Fruit fly (Drosophila melanogaster) whole organism, wandering third instar larva: ENCODE results near the gene CG32170.

Experiments
- Abd-B ChIP-seq: fragments of >200 bp; optimal IDR thresholded peaks from 2 replicates; lab custom pipeline; 2017; ENCODE audit warnings: missing biosample characterization, missing genetic modification characterization
- CG32264 ChIP-seq: fragments of 200-800 bp; sonication (Bioruptor generic); optimal IDR thresholded peaks from 2 replicates; lab custom pipeline; 2016; ENCODE audit warnings: missing biosample characterization, missing genetic modification characterization
- CG9705 ChIP-seq: fragments of 200-800 bp; sonication (Bioruptor generic); optimal IDR thresholded peaks from 2 replicates; lab custom pipeline; 2018; ENCODE audit warnings: missing biosample characterization, mild to moderate bottlenecking, missing genetic modification characterization
- CrebA ChIP-seq: fragments of 200-800 bp; sonication (Bioruptor generic); optimal IDR thresholded peaks from 2 replicates; lab custom pipeline; 2016; ENCODE audit warnings: missing biosample characterization, mild to moderate bottlenecking, missing genetic modification characterization, borderline replicate concordance
- Dfd ChIP-seq: fragments of >200 bp; optimal IDR thresholded peaks from 2 replicates; lab custom pipeline; 2017; ENCODE audit warnings: missing biosample characterization, missing genetic modification characterization
- Dif ChIP-seq: fragments of 200-275, 200-300 bp; sonication (Bioruptor generic); optimal IDR thresholded peaks from 2 replicates; lab custom pipeline; 2018; ENCODE audit warnings: missing biosample characterization, missing genetic modification characterization; ENCODE audit not compliant: partially characterized antibody
- GATAd ChIP-seq: sonication (Bioruptor generic); optimal IDR thresholded peaks from 2 replicates; lab custom pipeline; 2016; ENCODE audit warnings: missing biosample characterization, missing genetic modification characterization
- HLH106 ChIP-seq: fragments of 200-800 bp; optimal IDR thresholded peaks from 3 replicates; lab custom pipeline; 2019; ENCODE audit warnings: missing biosample characterization, mild to moderate bottlenecking, missing genetic modification characterization, moderate library complexity
- Hr78 ChIP-seq: fragments of >200 bp; optimal IDR thresholded peaks from 2 replicates; lab custom pipeline; 2017; ENCODE audit warnings: missing biosample characterization, missing genetic modification characterization
- Jra ChIP-seq: sonication (Bioruptor generic); optimal IDR thresholded peaks from 2 replicates; lab custom pipeline; 2016; ENCODE audit warnings: missing biosample characterization, missing genetic modification characterization
- Mio ChIP-seq: sonication (Bioruptor generic); optimal IDR thresholded peaks from 2 replicates; lab custom pipeline; 2016; ENCODE audit warnings: missing biosample characterization, missing genetic modification characterization
- Myc ChIP-seq: fragments of >200 bp; optimal IDR thresholded peaks from 2 replicates; lab custom pipeline; 2017
- N ChIP-seq: fragments of >200 bp; optimal IDR thresholded peaks from 2 replicates; lab custom pipeline; 2018; ENCODE audit warnings: missing biosample characterization, missing external identifiers, missing genetic modification characterization
- OdsH ChIP-seq: fragments of 200-800 bp; sonication (Bioruptor generic); optimal IDR thresholded peaks from 2 replicates; lab custom pipeline; 2016; ENCODE audit warnings: missing biosample characterization, mild to moderate bottlenecking, missing genetic modification characterization
- Rel ChIP-seq, 2 experiments: fragments of 200-800 bp; sonication (Bioruptor generic) in 1 of 2; optimal IDR thresholded peaks; 2 replicates in 1 of 2; 3 replicates in 1 of 2; lab custom pipeline; 2016 to 2019; ENCODE audit warnings: mild to moderate bottlenecking in 2 of 2, missing biosample characterization in 2 of 2, missing genetic modification characterization in 2 of 2, moderate library complexity in 1 of 2
- Sp1 ChIP-seq: fragments of 200-800 bp; sonication (Bioruptor generic); optimal IDR thresholded peaks from 3 replicates; lab custom pipeline; 2019; ENCODE audit warnings: missing biosample characterization, mild to moderate bottlenecking, missing genetic modification characterization, moderate library complexity
- Vsx2 ChIP-seq: fragments of 200-300, 225-300 bp; sonication (Bioruptor generic); optimal IDR thresholded peaks from 2 replicates; lab custom pipeline; 2018; ENCODE audit warnings: missing biosample characterization, missing genetic modification characterization; ENCODE audit not compliant: partially characterized antibody
- br ChIP-seq: fragments of 200-800 bp; sonication (Bioruptor generic); optimal IDR thresholded peaks from 2 replicates; lab custom pipeline; 2016; ENCODE audit warnings: missing biosample characterization, missing genetic modification characterization
- brk ChIP-seq: fragments of 200-800 bp; sonication (Bioruptor generic); optimal IDR thresholded peaks from 2 replicates; lab custom pipeline; 2016; ENCODE audit warnings: missing biosample characterization, mild to moderate bottlenecking, missing genetic modification characterization
- dl ChIP-seq, 2 experiments: fragments of 175-275, 200-275 bp in 1 of 2; fragments of 200-275 bp in 1 of 2; sonication (Bioruptor generic); optimal IDR thresholded peaks; lab custom pipeline; 2018; ENCODE audit warnings: mild to moderate bottlenecking in 2 of 2, missing biosample characterization in 2 of 2, missing genetic modification characterization in 2 of 2, moderate library complexity in 2 of 2; ENCODE audit not compliant: partially characterized antibody in 2 of 2, insufficient read depth in 1 of 2
- dmrt93B ChIP-seq: fragments of 200-800 bp; sonication (Bioruptor generic); optimal IDR thresholded peaks from 2 replicates; lab custom pipeline; 2018; ENCODE audit warnings: missing biosample characterization, mild to moderate bottlenecking, missing genetic modification characterization
- dsf ChIP-seq: sonication (Bioruptor generic); optimal IDR thresholded peaks from 2 replicates; lab custom pipeline; 2016; ENCODE audit warnings: missing biosample characterization, missing genetic modification characterization, borderline replicate concordance
- ey ChIP-seq: fragments of 200-800 bp; sonication (Bioruptor generic); optimal IDR thresholded peaks from 2 replicates; lab custom pipeline; 2016; ENCODE audit warnings: missing biosample characterization, missing genetic modification characterization
- foxo ChIP-seq, 2 experiments: fragments of 200-800 bp; sonication (Bioruptor generic); optimal IDR thresholded peaks; 2 replicates in 1 of 2; 3 replicates in 1 of 2; lab custom pipeline; 2016 to 2017; ENCODE audit warnings: missing biosample characterization in 2 of 2, missing genetic modification characterization in 2 of 2
- fru ChIP-seq: fragments of 200-800 bp; sonication (Bioruptor generic); optimal IDR thresholded peaks from 3 replicates; lab custom pipeline; 2016; ENCODE audit warnings: missing biosample characterization, mild to moderate bottlenecking, missing genetic modification characterization
- h ChIP-seq: fragments of 200-800 bp; sonication (Bioruptor generic); optimal IDR thresholded peaks from 3 replicates; lab custom pipeline; 2016; ENCODE audit warnings: missing biosample characterization, mild to moderate bottlenecking, missing genetic modification characterization
- jim ChIP-seq: fragments of 175-275, 200-325 bp; sonication (Bioruptor generic); optimal IDR thresholded peaks from 2 replicates; lab custom pipeline; 2016; ENCODE audit warnings: missing biosample characterization, mild to moderate bottlenecking, missing genetic modification characterization
- pan ChIP-seq: fragments of >200 bp; optimal IDR thresholded peaks from 2 replicates; lab custom pipeline; 2017
- psq ChIP-seq: fragments of 200-800 bp; sonication (Bioruptor generic); optimal IDR thresholded peaks from 3 replicates; lab custom pipeline; 2017; ENCODE audit warnings: missing biosample characterization, mild to moderate bottlenecking, missing genetic modification characterization, moderate library complexity
- rgr ChIP-seq: fragments of 200-800 bp; sonication (Bioruptor generic); optimal IDR thresholded peaks from 3 replicates; lab custom pipeline; 2016; ENCODE audit warnings: missing biosample characterization, mild to moderate bottlenecking, missing genetic modification characterization
- sv ChIP-seq: fragments of 200-800 bp; sonication (Bioruptor generic); optimal IDR thresholded peaks from 3 replicates; lab custom pipeline; 2016; ENCODE audit warnings: missing biosample characterization, missing genetic modification characterization
- tai ChIP-seq: sonication (Bioruptor generic); optimal IDR thresholded peaks from 2 replicates; lab custom pipeline; 2016; ENCODE audit warnings: missing biosample characterization, missing genetic modification characterization
- usp ChIP-seq: fragments of >200 bp; optimal IDR thresholded peaks from 2 replicates; lab custom pipeline; 2017; ENCODE audit warnings: missing biosample characterization, missing genetic modification characterization
- woc ChIP-seq: sonication (Bioruptor generic); optimal IDR thresholded peaks from 2 replicates; lab custom pipeline; 2016; ENCODE audit warnings: missing biosample characterization, mild to moderate bottlenecking, missing genetic modification characterization

Gene CG32170

dm6 chr3L:16858780-16859179, 18.3 kb upstream of the CG32170 start, which contains the start of gene sinah:
sinah (plus strand) TSS chr3L:16859080.
- TF ChIP-seq br (GFP tag; lab: Kevin White, UChicago) (no peak), Jra (GFP tag; lab: Kevin White, UChicago) (no peak), foxo (GFP tag; optimal IDR thresholded peaks at IDR 0.05; lab: Kevin White, UChicago) (no peak), dmrt93B (GFP tag; lab: Kevin White, UChicago) (no peak), OdsH (no peak), sv (GFP tag; lab: Kevin White, UChicago) (no peak), Hr78 (GFP tag; lab: Kevin White, UChicago) (no peak)
- TF ChIP-seq, all 38 proteins: peak for 0

- TF ChIP-seq woc (GFP tag; lab: Kevin White, UChicago) = no peak
- no peak for TF ChIP-seq usp
- no peak for TF ChIP-seq sv (GFP tag; lab: Kevin White, UChicago)
- TF ChIP-seq CG9705 = no peak
- no peak for TF ChIP-seq Vsx2 (GFP tag; lab: Kevin White, UChicago)
- no peak for TF ChIP-seq Sp1 (GFP tag; lab: Kevin White, UChicago)
- no peak for TF ChIP-seq fru (GFP tag; lab: Kevin White, UChicago)
- TF ChIP-seq HLH106 (tag; lab: Kevin White, UChicago) = no peak
- TF ChIP-seq CrebA (GFP tag; lab: Kevin White, UChicago) = no peak
- TF ChIP-seq OdsH = no peak
- TF ChIP-seq, all 38 proteins: peak for 0
Observed at dm6 chr3L:16860322-16860721, 16.8 kb upstream of the CG32170 start, which contains the start of gene CG13029. CG13029 (plus strand) TSS chr3L:16860622.

dm6 chr3L:16860879-16861278, 16.2 kb upstream of the CG32170 start:
- TF ChIP-seq foxo (GFP tag; optimal IDR thresholded peaks at IDR 0.05; lab: Kevin White, UChicago) = no peak
- TF ChIP-seq h (GFP tag; lab: Kevin White, UChicago) = no peak
- TF ChIP-seq N (GFP tag; lab: Kevin White, UChicago) = no peak
- TF ChIP-seq CG9705 = no peak
- TF ChIP-seq Jra (GFP tag; lab: Kevin White, UChicago) = no peak
- TF ChIP-seq HLH106 (tag; lab: Kevin White, UChicago) = no peak

- TF ChIP-seq GATAd (GFP tag; lab: Kevin White, UChicago) (no peak), tai (GFP tag; lab: Kevin White, UChicago) (no peak), Mio (GFP tag; lab: Kevin White, UChicago) (no peak), psq (GFP tag; lab: Kevin White, UChicago) (no peak), N (GFP tag; lab: Kevin White, UChicago) (no peak), Rel (GFP tag; optimal IDR thresholded peaks at IDR 0.05; lab: Kevin White, UChicago) (no peak), Rel (tag; optimal IDR thresholded peaks at IDR 0.05; lab: Kevin White, UChicago) (no peak), ey (no peak), woc (GFP tag; lab: Kevin White, UChicago) (no peak)
Observed at dm6 chr3L:16862284-16862683, 14.8 kb upstream of the CG32170 start, which contains the start of gene Rh4. Rh4 (minus strand) TSS chr3L:16862517.

- TF ChIP-seq tai (GFP tag; lab: Kevin White, UChicago) = no peak
- no peak for TF ChIP-seq jim (GFP tag; lab: Kevin White, UChicago)
- TF ChIP-seq Myc (lab: Kevin White, UChicago) = no peak
- no peak for TF ChIP-seq Dif (GFP tag; lab: Kevin White, UChicago)
Observed at dm6 chr3L:16862958-16863357, 14.2 kb upstream of the CG32170 start, which contains the start of gene CG9951. CG9951 (plus strand) TSS chr3L:16863164.

- TF ChIP-seq CG32264 (GFP tag; lab: Kevin White, UChicago) (no peak), brk (GFP tag; lab: Kevin White, UChicago) (no peak), Dfd (GFP tag; lab: Kevin White, UChicago) (no peak), Abd-B (no peak), OdsH (no peak), Mio (GFP tag; lab: Kevin White, UChicago) (no peak), pan (lab: Kevin White, UChicago) (no peak), dsf (GFP tag; lab: Kevin White, UChicago) (peak; percentile 7), fru (GFP tag; lab: Kevin White, UChicago) (peak; percentile 22), rgr (GFP tag; lab: Kevin White, UChicago) (no peak), Hr78 (GFP tag; lab: Kevin White, UChicago) (no peak), dmrt93B (GFP tag; lab: Kevin White, UChicago) (no peak), Sp1 (GFP tag; lab: Kevin White, UChicago) (no peak), Rel (GFP tag; optimal IDR thresholded peaks at IDR 0.05; lab: Kevin White, UChicago) (no peak), Rel (tag; optimal IDR thresholded peaks at IDR 0.05; lab: Kevin White, UChicago) (peak; percentile 31), Vsx2 (GFP tag; lab: Kevin White, UChicago) (peak; percentile 49), usp (no peak), sv (GFP tag; lab: Kevin White, UChicago) (no peak), woc (GFP tag; lab: Kevin White, UChicago) (peak; percentile 78), ey (no peak), Dif (GFP tag; lab: Kevin White, UChicago) (no peak), dl (GFP tag; optimal IDR thresholded peaks at IDR 0.05; lab: Kevin White, UChicago; ENCODE audit: insufficient read depth in 1 of 2, partially characterized antibody in 2 of 2) (no peak)
Observed at dm6 chr3L:16865123-16865831, 11.8 kb upstream of the CG32170 start, which contains the start of gene Lmpt. Lmpt (plus strand) TSS chr3L:16865295.
